Worm (Caenorhabditis elegans): ENCODE data around the gene nhr-153.

DNA sequence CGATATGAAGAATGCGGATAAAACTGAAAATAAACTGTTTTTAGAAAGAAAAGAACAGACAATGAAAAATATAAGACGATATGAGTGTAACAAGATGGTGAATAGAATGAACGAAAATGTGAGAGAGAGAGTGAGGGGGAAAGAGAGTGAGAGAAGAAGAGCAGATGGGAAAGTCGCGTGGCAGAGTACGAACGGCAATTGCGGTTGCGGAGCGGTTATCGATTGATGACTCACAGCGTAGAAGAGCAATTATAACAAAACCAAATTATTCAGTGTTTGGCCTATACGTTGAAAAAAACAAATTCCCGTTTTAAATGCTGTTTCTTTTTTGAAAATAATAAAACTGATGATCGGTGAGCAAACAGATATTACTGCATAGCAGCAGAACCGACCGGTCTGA, 38.7 kb upstream of the nhr-153 start, which contains the start of gene pqn-53:
- no peak for TF ChIP-seq him-1 (tag; optimal IDR thresholded peaks at IDR 0.05)
- no peak for TF ChIP-seq dao-5 (tag; optimal IDR thresholded peaks at IDR 0.05)
